ENCODE assay signal across 3 fruit fly cellular contexts in genomic region chr3L:5779476-5780401, dm6.
A peak's percentile ranks its signal among the peaks of the same experiment; 100 is the strongest.
TF ChIP-seq lines count a peak whose summit lies in the region.

Myt1 (minus strand) TSS chr3L:5779591.
PGRP-LD (plus strand) TSS chr3L:5780051.
Pmi (plus strand) TSS chr3L:5780051.

- no peak for TF ChIP-seq CTCF in whole organism, embryonic (GFP tag; optimal IDR thresholded peaks at IDR 0.05; lab: Kevin White, UChicago)

TF ChIP-seq in whole organism, embryonic, 481 proteins besides CTCF, POLR2A, EP300 and RAD21 (continues in another document):
- TF ChIP-seq sd (tag; optimal IDR thresholded peaks at IDR 0.05; lab: Kevin White, UChicago): no peak
- TF ChIP-seq CG11093 (GFP tag; IDR thresholded peaks at IDR 0.05; lab: Robert Waterston, UW): no peak
- no peak for TF ChIP-seq CG8089 (GFP tag; optimal IDR thresholded peaks at IDR 0.05; lab: Kevin White, UChicago)
- no peak for TF ChIP-seq CG14014 (GFP tag; IDR thresholded peaks at IDR 0.05; lab: Robert Waterston, UW)
- TF ChIP-seq Ptx1 (GFP tag; IDR thresholded peaks at IDR 0.05; lab: Robert Waterston, UW): no peak
- no peak for TF ChIP-seq CG17612 (GFP tag; IDR thresholded peaks at IDR 0.05; lab: Robert Waterston, UW)
- TF ChIP-seq fd102C (GFP tag; optimal IDR thresholded peaks at IDR 0.05; lab: Kevin White, UChicago): no peak
- TF ChIP-seq toy (GFP tag; IDR thresholded peaks at IDR 0.05; lab: Robert Waterston, UW): no peak
- no peak for TF ChIP-seq Sry-β (GFP tag; optimal IDR thresholded peaks at IDR 0.05; lab: Kevin White, UChicago)
- no peak for TF ChIP-seq CG10209 (GFP tag; optimal IDR thresholded peaks at IDR 0.05; lab: Kevin White, UChicago)
- TF ChIP-seq CG4707 (GFP tag; optimal IDR thresholded peaks at IDR 0.05; lab: Kevin White, UChicago): no peak
- TF ChIP-seq CG9797 (GFP tag; optimal IDR thresholded peaks at IDR 0.05; lab: Kevin White, UChicago): peak; percentile 70
- TF ChIP-seq sens (GFP tag; lab: Kevin White, UChicago): no peak
- peak; percentile 69 for TF ChIP-seq BEAF-32 (GFP tag; optimal IDR thresholded peaks at IDR 0.05; lab: Kevin White, UChicago)
- no peak for TF ChIP-seq lola (GFP tag; optimal IDR thresholded peaks at IDR 0.05; lab: Kevin White, UChicago)
- TF ChIP-seq wek (GFP tag; optimal IDR thresholded peaks at IDR 0.05; lab: Kevin White, UChicago): no peak
- no peak for TF ChIP-seq repo (GFP tag; optimal IDR thresholded peaks at IDR 0.05; lab: Kevin White, UChicago)
- TF ChIP-seq CG2116 (GFP tag; optimal IDR thresholded peaks at IDR 0.05; lab: Kevin White, UChicago): peak; percentile 32
- no peak for TF ChIP-seq Sox100B (GFP tag; optimal IDR thresholded peaks at IDR 0.05; lab: Kevin White, UChicago)
- no peak for TF ChIP-seq Drgx (GFP tag; IDR thresholded peaks at IDR 0.05; lab: Robert Waterston, UW)
- TF ChIP-seq Abd-B (GFP tag; optimal IDR thresholded peaks at IDR 0.05; lab: Kevin White, UChicago): no peak
- TF ChIP-seq CG17568 (GFP tag; optimal IDR thresholded peaks at IDR 0.05; lab: Kevin White, UChicago): no peak
- no peak for TF ChIP-seq caup (GFP tag; optimal IDR thresholded peaks at IDR 0.05; lab: Kevin White, UChicago; ENCODE audit: severe bottlenecking)
- no peak for TF ChIP-seq CG12744 (GFP tag; optimal IDR thresholded peaks at IDR 0.05; lab: Kevin White, UChicago)
- no peak for TF ChIP-seq CG10565 (GFP tag; optimal IDR thresholded peaks at IDR 0.05; lab: Kevin White, UChicago)
- TF ChIP-seq CG11696 (GFP tag; IDR thresholded peaks at IDR 0.05; lab: Robert Waterston, UW): no peak
- peak; percentile 3 for TF ChIP-seq CG15601 (tag; optimal IDR thresholded peaks at IDR 0.05; lab: Kevin White, UChicago)
- TF ChIP-seq CG11560 (tag; IDR thresholded peaks at IDR 0.05; lab: Robert Waterston, UW): no peak
- peak; percentile 9 for TF ChIP-seq CG12659 (GFP tag; optimal IDR thresholded peaks at IDR 0.05; lab: Kevin White, UChicago)
- TF ChIP-seq trem (tag; optimal IDR thresholded peaks at IDR 0.05; lab: Kevin White, UChicago): peak; percentile 48
- no peak for TF ChIP-seq CG5245 (GFP tag; optimal IDR thresholded peaks at IDR 0.05; lab: Kevin White, UChicago)
- TF ChIP-seq CG31365 (tag; optimal IDR thresholded peaks at IDR 0.05; lab: Kevin White, UChicago): no peak

TF ChIP-seq in whole organism, prepupa, 60 proteins besides CTCF, POLR2A, EP300 and RAD21:
- TF ChIP-seq CG6854 (GFP tag; optimal IDR thresholded peaks at IDR 0.05; lab: Kevin White, UChicago) (no peak), Sox14 (GFP tag; optimal IDR thresholded peaks at IDR 0.05; lab: Kevin White, UChicago) (peak; percentile 75), Ets21C (GFP tag; optimal IDR thresholded peaks at IDR 0.05; lab: Kevin White, UChicago) (no peak), CG16779 (tag; optimal IDR thresholded peaks at IDR 0.05; lab: Kevin White, UChicago) (no peak), CG6276 (GFP tag; optimal IDR thresholded peaks at IDR 0.05; lab: Kevin White, UChicago) (no peak), vri (GFP tag; optimal IDR thresholded peaks at IDR 0.05; lab: Kevin White, UChicago) (peak; percentile 53), CG1621 (tag; optimal IDR thresholded peaks at IDR 0.05; lab: Kevin White, UChicago) (no peak), svp (GFP tag; lab: Kevin White, UChicago) (peak; percentile 86), CG11294 (GFP tag; IDR thresholded peaks at IDR 0.05; lab: Robert Waterston, UW) (no peak), esn (GFP tag; optimal IDR thresholded peaks at IDR 0.05; lab: Kevin White, UChicago) (peak; percentile 25), topi (GFP tag; optimal IDR thresholded peaks at IDR 0.05; lab: Kevin White, UChicago) (no peak), achi (GFP tag; optimal IDR thresholded peaks at IDR 0.05; lab: Kevin White, UChicago) (no peak), CG6792 (GFP tag; optimal IDR thresholded peaks at IDR 0.05; lab: Kevin White, UChicago) (no peak), net (GFP tag; optimal IDR thresholded peaks at IDR 0.05; lab: Kevin White, UChicago) (no peak), fkh (GFP tag; optimal IDR thresholded peaks at IDR 0.05; lab: Kevin White, UChicago) (no peak)

TF ChIP-seq in whole organism, wandering third instar larva, 38 proteins besides CTCF, POLR2A, EP300 and RAD21:
- TF ChIP-seq foxo (GFP tag; optimal IDR thresholded peaks at IDR 0.05; lab: Kevin White, UChicago) (no peak), Hr83 (GFP tag; optimal IDR thresholded peaks at IDR 0.05; lab: Kevin White, UChicago; ENCODE audit: poor library complexity, severe bottlenecking) (no peak), Hnf4 (GFP tag; optimal IDR thresholded peaks at IDR 0.05; lab: Kevin White, UChicago) (no peak), GATAd (GFP tag; optimal IDR thresholded peaks at IDR 0.05; lab: Kevin White, UChicago) (no peak), N (GFP tag; optimal IDR thresholded peaks at IDR 0.05; lab: Kevin White, UChicago) (no peak), CG9705 (GFP tag; optimal IDR thresholded peaks at IDR 0.05; lab: Kevin White, UChicago) (no peak), Myc (optimal IDR thresholded peaks at IDR 0.05; lab: Kevin White, UChicago) (peak; percentile 8), psq (GFP tag; optimal IDR thresholded peaks at IDR 0.05; lab: Kevin White, UChicago) (peak; percentile 4), sv (GFP tag; optimal IDR thresholded peaks at IDR 0.05; lab: Kevin White, UChicago) (no peak), ey (GFP tag; optimal IDR thresholded peaks at IDR 0.05; lab: Kevin White, UChicago) (peak; percentile 1)
TF ChIP-seq in whole organism, wandering third instar larva: peak in this region for 3.
